Worm (Caenorhabditis elegans): ENCODE data around the gene Y102A11A.9.
"Not testable (repeated sequence)": the region's sequence is repeated elsewhere in the genome, so short reads cannot be mapped to it uniquely, and the experiment has no call there.

The Y102A11A.9 gene

DNA sequence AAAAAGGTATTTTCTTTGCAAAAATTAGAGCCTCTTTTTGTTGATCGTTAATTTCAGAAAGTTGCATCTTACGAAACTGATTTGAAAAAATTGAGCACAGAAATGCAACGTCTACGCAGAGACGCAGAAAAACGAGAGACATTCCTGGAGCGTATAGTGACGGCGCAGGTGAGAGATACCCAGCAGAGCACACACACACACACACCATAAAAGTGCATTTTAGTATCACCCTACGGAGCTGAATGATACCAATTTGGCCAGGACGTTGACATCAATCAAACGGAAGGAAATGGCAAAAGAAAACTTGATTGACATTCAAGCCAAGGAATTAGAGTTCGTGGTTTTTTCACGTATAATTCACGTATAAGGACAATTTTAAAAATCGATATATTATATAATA is 1.6 kb downstream of the Y102A11A.9 start (continued):
- no peak for TF ChIP-seq F52B5.7 (tag; optimal IDR thresholded peaks at IDR 0.05)
- 0 out of 2 replicates have a peak, but pooled peaks have one; percentile 16 for TF ChIP-seq egl-44 (GFP tag; IDR thresholded peaks at IDR 0.05)

DNA sequence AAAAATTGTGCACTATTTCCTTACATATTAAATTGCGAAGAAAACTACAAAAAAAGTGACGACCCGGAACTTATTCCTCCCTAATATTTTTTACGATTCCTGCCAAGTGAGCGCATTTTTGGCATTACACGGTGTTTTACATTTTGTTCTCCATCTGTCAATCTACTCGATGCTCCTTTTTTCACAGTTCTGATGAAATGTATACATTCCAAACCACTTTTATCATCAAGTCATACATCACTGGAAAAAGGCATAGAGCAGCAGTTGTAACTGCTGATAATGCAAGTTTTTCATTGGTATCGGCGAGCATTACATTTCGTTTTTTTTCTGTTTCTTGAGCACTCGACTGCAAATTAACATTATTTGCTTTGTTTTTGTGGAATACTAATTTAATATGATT is 5.3 kb downstream of the Y102A11A.9 start:
- TF ChIP-seq nhr-80 (tag; optimal IDR thresholded peaks at IDR 0.05) (peak; percentile 86), lin-35 (GFP tag; optimal IDR thresholded peaks at IDR 0.05) (no peak), let-607 (tag; optimal IDR thresholded peaks at IDR 0.05) (peak in 1 of 2 experiments; percentile 50)

DNA sequence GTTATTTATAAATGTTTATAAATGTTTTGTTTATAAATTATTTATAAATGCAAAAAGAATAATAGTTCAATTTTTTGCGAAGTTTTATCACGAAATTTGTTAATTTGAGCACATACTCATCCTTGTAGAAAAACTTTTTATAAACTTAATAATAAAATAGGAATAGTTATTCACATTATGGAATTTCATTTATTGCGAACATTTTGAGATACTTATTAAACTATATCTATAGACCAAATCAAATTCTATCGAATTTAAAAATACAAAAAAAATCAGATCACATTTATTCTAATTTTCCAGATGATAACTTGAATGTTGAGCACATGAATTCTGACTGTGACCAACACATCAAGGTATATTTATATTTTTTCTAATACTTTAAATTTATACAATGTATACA is 5.9 kb downstream of the Y102A11A.9 start, which contains the start of gene Y102A11A.3:
Gene Y102A11A.3 (plus strand): TSS at position 301 of the 400 bp plus-strand sequence.
- TF ChIP-seq tlf-1 (GFP tag; optimal IDR thresholded peaks at IDR 0.05) = no peak
- TF ChIP-seq ceh-91 (GFP tag; IDR thresholded peaks at IDR 0.05) = no peak
- TF ChIP-seq F49E8.2 (tag; optimal IDR thresholded peaks at IDR 0.05; ENCODE audit: insufficient read depth) = no peak
- TF ChIP-seq atf-7 (tag; optimal IDR thresholded peaks at IDR 0.05) = no peak
- no peak for TF ChIP-seq nfya-1 (tag; optimal IDR thresholded peaks at IDR 0.05; ENCODE audit: borderline replicate concordance, insufficient read depth)
- TF ChIP-seq F22D6.2 (tag; optimal IDR thresholded peaks at IDR 0.05) = no peak
- no peak for TF ChIP-seq lsl-1 (GFP tag; optimal IDR thresholded peaks at IDR 0.05)
- no peak for TF ChIP-seq egl-44 (GFP tag; IDR thresholded peaks at IDR 0.05)
- no peak for TF ChIP-seq mcd-1 (GFP tag; IDR thresholded peaks at IDR 0.05)
- TF ChIP-seq dpff-1 (tag; optimal IDR thresholded peaks at IDR 0.05) = no peak

DNA sequence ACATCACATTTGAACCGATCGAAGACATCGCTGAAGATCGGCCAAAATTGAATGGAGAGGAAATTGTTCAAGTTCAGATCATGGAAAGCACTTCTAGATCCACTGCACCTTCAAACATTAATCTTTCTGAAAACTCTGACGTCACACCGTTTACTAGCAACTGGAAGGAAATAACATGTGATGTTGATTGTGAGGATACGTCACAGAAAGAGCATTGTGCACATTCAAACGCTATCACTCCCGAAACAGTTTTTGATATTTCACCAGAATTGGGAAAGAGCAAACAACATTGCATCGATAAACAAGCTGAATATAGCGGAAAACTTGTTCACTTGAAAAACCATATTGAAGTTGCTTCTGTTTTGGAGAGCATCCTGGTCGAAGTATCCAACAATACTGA is 8.6 kb downstream of the Y102A11A.9 start:
- TF ChIP-seq nhr-80 (tag; optimal IDR thresholded peaks at IDR 0.05) (peak; percentile 3), repo-1 (tag; optimal IDR thresholded peaks at IDR 0.05) (no peak)

DNA sequence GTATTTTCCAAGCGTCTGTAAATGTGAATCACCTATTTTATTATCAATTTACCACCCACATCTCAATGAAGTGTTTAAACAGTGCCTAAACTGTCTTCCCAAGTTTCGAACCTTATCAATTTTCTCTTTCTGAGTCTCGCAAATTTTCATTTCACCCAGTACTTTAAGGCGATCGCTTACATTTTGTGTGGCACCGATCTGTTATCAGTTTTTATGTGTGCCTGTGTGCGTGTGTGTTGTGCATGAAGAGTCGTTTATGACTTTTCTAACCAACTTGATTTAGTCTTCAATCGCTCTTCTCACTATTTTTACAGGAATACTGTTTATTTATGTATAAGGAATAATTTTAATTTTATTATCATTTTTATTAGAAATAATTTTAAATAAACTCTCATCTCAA is 12.5 kb downstream of the Y102A11A.9 start:
- peak; percentile 59 for TF ChIP-seq nhr-80 (tag; optimal IDR thresholded peaks at IDR 0.05)

DNA sequence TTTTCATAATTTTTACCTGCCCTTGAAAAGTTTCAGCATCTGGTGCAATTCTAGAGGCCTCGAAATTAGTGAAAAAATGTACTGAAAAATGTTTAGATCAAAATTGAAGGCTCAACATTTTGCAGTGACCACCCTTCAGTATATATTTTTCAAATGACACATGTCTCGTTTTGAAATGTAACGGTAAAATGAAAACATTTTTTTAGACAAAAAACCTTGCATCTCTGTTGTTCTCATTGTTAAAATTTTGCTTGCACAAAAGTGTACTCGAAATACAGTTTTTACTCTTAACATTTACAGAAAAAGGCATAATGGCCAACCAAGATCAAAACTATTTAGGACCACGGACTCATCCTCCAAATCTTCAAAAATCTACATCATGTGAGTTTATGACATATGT is 13.4 kb downstream of the Y102A11A.9 start, which contains the start of gene Y102A11A.2:
Gene Y102A11A.2 (plus strand): TSS at position 301 of the 400 bp plus-strand sequence.
- not testable (repeated sequence) for TF ChIP-seq fkh-3 (tag; optimal IDR thresholded peaks at IDR 0.05); C06A6.2 (GFP tag; conservative IDR thresholded peaks at IDR 0.05); dox-1 (GFP tag; IDR thresholded peaks at IDR 0.05)

DNA sequence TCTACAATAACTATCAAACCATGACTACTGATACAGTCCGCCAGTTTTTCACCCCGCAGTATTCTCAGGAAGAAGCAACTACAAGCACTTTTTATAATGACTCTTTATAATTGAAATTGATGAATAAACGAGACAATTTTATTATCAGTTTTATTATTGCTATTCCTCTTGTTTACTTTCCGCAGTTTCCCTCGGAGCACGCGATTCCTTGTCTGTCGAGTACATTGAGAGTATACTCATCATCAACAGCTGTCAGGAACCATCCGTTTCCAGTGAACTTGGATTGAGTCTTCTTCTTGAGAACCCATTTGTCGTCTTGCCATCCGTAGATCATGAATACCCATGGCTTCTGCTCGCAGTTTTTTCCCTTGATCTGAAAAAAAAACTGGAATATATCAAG is 17.9 kb downstream of the Y102A11A.9 start:
- TF ChIP-seq lir-1 (GFP tag; conservative IDR thresholded peaks at IDR 0.05) (no peak), lsl-1 (GFP tag; optimal IDR thresholded peaks at IDR 0.05) (no peak), K12H6.12 (tag; optimal IDR thresholded peaks at IDR 0.05) (no peak), egrh-3 (GFP tag; IDR thresholded peaks at IDR 0.05) (no peak), nhr-27 (tag; optimal IDR thresholded peaks at IDR 0.05) (no peak), ztf-3 (GFP tag; optimal IDR thresholded peaks at IDR 0.05) (no peak), egl-44 (GFP tag; IDR thresholded peaks at IDR 0.05) (no peak), nfyb-1 (GFP tag; IDR thresholded peaks at IDR 0.05) (no peak), snpc-1.3 (tag; optimal IDR thresholded peaks at IDR 0.05; ENCODE audit: insufficient read depth) (no peak), ztf-6 (GFP tag; IDR thresholded peaks at IDR 0.05) (no peak), F22D6.2 (tag; optimal IDR thresholded peaks at IDR 0.05) (no peak), nfya-1 (tag; optimal IDR thresholded peaks at IDR 0.05; ENCODE audit: borderline replicate concordance, insufficient read depth) (no peak), F23B12.7 (tag; optimal IDR thresholded peaks at IDR 0.05; ENCODE audit: insufficient read depth) (no peak)
